Fruit fly (Drosophila melanogaster) whole organism, embryonic: ENCODE data around the gene CG6569.
A peak's percentile ranks its signal among the peaks of the same experiment; 100 is the strongest.

Experiments
- CG10147 ChIP-seq: fragments of 200-800 bp; sonication (Bioruptor generic); optimal IDR thresholded peaks from 2 replicates; lab custom pipeline; 2019; ENCODE audit warnings: missing biosample characterization, mild to moderate bottlenecking, missing genetic modification characterization, moderate library complexity
- CG1024 ChIP-seq: fragments of 200-800 bp; sonication (Bioruptor generic); IDR thresholded peaks from 2 replicates; pipeline ENCODE4 v1.3.6; 2022; ENCODE audit warnings: missing biosample characterization, missing genetic modification characterization
- CG12299 ChIP-seq: fragments of 200-800 bp; sonication (Bioruptor generic); optimal IDR thresholded peaks from 2 replicates; lab custom pipeline; 2018; ENCODE audit warnings: missing biosample characterization, mild to moderate bottlenecking, missing genetic modification characterization
- CG14441 ChIP-seq: fragments of 200-800 bp; sonication (Bioruptor generic); IDR thresholded peaks from 2 replicates; pipeline ENCODE4 v1.3.6; 2022; ENCODE audit warnings: missing biosample characterization, missing genetic modification characterization
- CG15011 ChIP-seq: fragments of 200-800 bp; sonication (Bioruptor generic); optimal IDR thresholded peaks from 3 replicates; lab custom pipeline; 2018; ENCODE audit warnings: missing biosample characterization, mild to moderate bottlenecking, missing genetic modification characterization
- CG15269 ChIP-seq: fragments of 200-800 bp; sonication (Bioruptor generic); optimal IDR thresholded peaks from 2 replicates; lab custom pipeline; 2018; ENCODE audit warnings: missing biosample characterization, mild to moderate bottlenecking, missing genetic modification characterization, moderate library complexity
- CG15601 ChIP-seq: fragments of 200-800 bp; sonication (Bioruptor generic); optimal IDR thresholded peaks from 3 replicates; lab custom pipeline; 2019; ENCODE audit warnings: missing biosample characterization, mild to moderate bottlenecking, missing genetic modification characterization, moderate library complexity
- CG18476 ChIP-seq: fragments of 200-800 bp; sonication (Bioruptor generic); optimal IDR thresholded peaks from 2 replicates; lab custom pipeline; 2016; ENCODE audit warnings: missing biosample characterization, mild to moderate bottlenecking, missing genetic modification characterization
- CG30020 ChIP-seq: fragments of 200-800 bp; optimal IDR thresholded peaks from 2 replicates; lab custom pipeline; 2019; ENCODE audit warnings: missing biosample characterization, mild to moderate bottlenecking, missing genetic modification characterization, moderate library complexity
- CG30431 ChIP-seq: fragments of 200-800 bp; sonication (Bioruptor generic); optimal IDR thresholded peaks from 2 replicates; lab custom pipeline; 2017; ENCODE audit warnings: missing biosample characterization, missing genetic modification characterization
- CG3163 ChIP-seq: fragments of 200-800 bp; sonication (Bioruptor generic); optimal IDR thresholded peaks from 3 replicates; lab custom pipeline; 2016; ENCODE audit warnings: missing biosample characterization, missing genetic modification characterization
- CG4360 ChIP-seq: fragments of 200-800 bp; sonication (Bioruptor generic); IDR thresholded peaks from 2 replicates; pipeline ENCODE4 v1.3.6; 2022; ENCODE audit warnings: missing biosample characterization, missing genetic modification characterization
- CG4707 ChIP-seq: fragments of 200-800 bp; sonication (Bioruptor generic); optimal IDR thresholded peaks from 2 replicates; lab custom pipeline; 2018; ENCODE audit warnings: missing biosample characterization, mild to moderate bottlenecking, missing genetic modification characterization, moderate library complexity
- CG9797 ChIP-seq: fragments of 200-800 bp; sonication (Bioruptor generic); optimal IDR thresholded peaks from 3 replicates; lab custom pipeline; 2018; ENCODE audit warnings: missing biosample characterization, mild to moderate bottlenecking, missing genetic modification characterization
- D19B ChIP-seq: fragments of 200-800 bp; sonication (Bioruptor generic); optimal IDR thresholded peaks from 2 replicates; lab custom pipeline; 2017; ENCODE audit warnings: missing biosample characterization, mild to moderate bottlenecking, missing genetic modification characterization
- Dbx ChIP-seq: fragments of 200-800 bp; sonication (Bioruptor generic); IDR thresholded peaks from 3 replicates; pipeline ENCODE4 v1.3.6; 2022; ENCODE audit warnings: missing biosample characterization, missing genetic modification characterization
- Dip3 ChIP-seq: fragments of 200-800 bp; sonication (Bioruptor generic); optimal IDR thresholded peaks from 3 replicates; lab custom pipeline; 2016; ENCODE audit warnings: missing biosample characterization, missing genetic modification characterization
- Dll ChIP-seq: fragments of 200-800 bp; sonication (Bioruptor generic); IDR thresholded peaks from 4 replicates; pipeline ENCODE4 v1.3.6; 2022; ENCODE audit warnings: missing biosample characterization, missing genetic modification characterization; ENCODE audit not compliant: partially characterized antibody
- Doc3 ChIP-seq: fragments of 200-800 bp; sonication (Bioruptor generic); IDR thresholded peaks from 3 replicates; pipeline ENCODE4 v1.3.6; 2022; ENCODE audit warnings: missing biosample characterization, missing genetic modification characterization; ENCODE audit not compliant: partially characterized antibody
- Eip74EF ChIP-seq, 2 experiments: fragments of 200-800 bp in 1 of 2; fragments of >200 bp in 1 of 2; sonication (Bioruptor generic) in 1 of 2; optimal IDR thresholded peaks; 2 replicates each; lab custom pipeline; 2017 to 2019; ENCODE audit warnings: missing biosample characterization in 2 of 2, missing genetic modification characterization in 2 of 2, mild to moderate bottlenecking in 1 of 2, moderate library complexity in 1 of 2
- Gsc ChIP-seq: fragments of 200-800 bp; sonication (Bioruptor generic); IDR thresholded peaks from 2 replicates; pipeline ENCODE4 v1.3.6; 2022; ENCODE audit warnings: missing biosample characterization, missing genetic modification characterization
- HLHmδ ChIP-seq: fragments of 200-800 bp; sonication (Bioruptor generic); optimal IDR thresholded peaks from 2 replicates; lab custom pipeline; 2018; ENCODE audit warnings: missing biosample characterization, mild to moderate bottlenecking, missing genetic modification characterization, moderate library complexity
- Hey ChIP-seq: fragments of 200-800 bp; sonication (Bioruptor generic); optimal IDR thresholded peaks from 3 replicates; lab custom pipeline; 2018; ENCODE audit warnings: missing biosample characterization, mild to moderate bottlenecking, missing genetic modification characterization
- Max ChIP-seq: fragments of 200-800 bp; sonication (Bioruptor generic); optimal IDR thresholded peaks from 2 replicates; lab custom pipeline; 2016; ENCODE audit warnings: missing biosample characterization, mild to moderate bottlenecking, missing genetic modification characterization
- Myb ChIP-seq: fragments of 200-800 bp; sonication (Bioruptor generic); optimal IDR thresholded peaks from 2 replicates; lab custom pipeline; 2016; ENCODE audit warnings: missing biosample characterization, missing genetic modification characterization
- NK7.1 ChIP-seq: fragments of 200-800 bp; sonication (Bioruptor generic); optimal IDR thresholded peaks from 3 replicates; lab custom pipeline; 2016; ENCODE audit warnings: missing biosample characterization, missing genetic modification characterization
- Nf-YB ChIP-seq: fragments of 200-800 bp; sonication (Bioruptor generic); optimal IDR thresholded peaks from 3 replicates; lab custom pipeline; 2019; ENCODE audit warnings: missing biosample characterization, mild to moderate bottlenecking, missing genetic modification characterization, moderate library complexity
- Pdp1 ChIP-seq, 2 experiments: fragments of 200-800 bp; sonication (Bioruptor generic); optimal IDR thresholded peaks; 3 replicates each; lab custom pipeline; 2016; ENCODE audit warnings: missing biosample characterization in 2 of 2, missing genetic modification characterization in 2 of 2, mild to moderate bottlenecking in 1 of 2, moderate library complexity in 1 of 2
- Trl ChIP-seq, 3 experiments: fragments of >200 bp in 2 of 3; fragments of 200-800 bp in 1 of 3; sonication (Bioruptor generic) in 1 of 3; optimal IDR thresholded peaks; 2 replicates in 1 of 3; 3 replicates in 2 of 3; lab custom pipeline; 2016 to 2017; ENCODE audit warnings: missing biosample characterization in 1 of 3, missing genetic modification characterization in 1 of 3
- aop ChIP-seq: fragments of 200-800 bp; sonication (Bioruptor generic); IDR thresholded peaks from 2 replicates; pipeline ENCODE4 v1.3.6; 2022; ENCODE audit warnings: missing biosample characterization, missing genetic modification characterization
- ato ChIP-seq: fragments of 200-800 bp; sonication (Bioruptor generic); IDR thresholded peaks from 2 replicates; pipeline ENCODE4 v1.3.6; 2022; ENCODE audit warnings: missing biosample characterization, missing genetic modification characterization; ENCODE audit not compliant: partially characterized antibody
- az2 ChIP-seq: fragments of 200-800 bp; sonication (Bioruptor generic); optimal IDR thresholded peaks from 3 replicates; lab custom pipeline; 2016; ENCODE audit warnings: missing biosample characterization, missing genetic modification characterization
- bcd ChIP-seq: fragments of 200-800 bp; sonication (Bioruptor generic); optimal IDR thresholded peaks from 2 replicates; lab custom pipeline; 2017; ENCODE audit warnings: missing biosample characterization, mild to moderate bottlenecking, missing genetic modification characterization
- cad ChIP-seq: fragments of >200 bp; optimal IDR thresholded peaks from 2 replicates; lab custom pipeline; 2017; ENCODE audit warnings: missing biosample characterization, missing genetic modification characterization
- chn ChIP-seq: fragments of 200-800 bp; sonication (Bioruptor generic); optimal IDR thresholded peaks from 2 replicates; lab custom pipeline; 2016; ENCODE audit warnings: missing biosample characterization, missing genetic modification characterization
- corto ChIP-seq: fragments of 200-800 bp; sonication (Bioruptor generic); optimal IDR thresholded peaks from 2 replicates; lab custom pipeline; 2016; ENCODE audit warnings: missing biosample characterization, mild to moderate bottlenecking, missing genetic modification characterization, moderate library complexity
- dimm ChIP-seq: fragments of 200-800 bp; sonication (Bioruptor generic); IDR thresholded peaks from 2 replicates; pipeline ENCODE4 v1.3.6; 2022; ENCODE audit warnings: missing biosample characterization, missing genetic modification characterization
- fd102C ChIP-seq: fragments of 200-800 bp; sonication (Bioruptor generic); optimal IDR thresholded peaks from 2 replicates; lab custom pipeline; 2018; ENCODE audit warnings: missing biosample characterization, mild to moderate bottlenecking, missing genetic modification characterization, moderate library complexity
- jigr1 ChIP-seq: fragments of 200-800 bp; sonication (Bioruptor generic); IDR thresholded peaks from 3 replicates; pipeline ENCODE4 v1.3.6; 2022; ENCODE audit warnings: missing biosample characterization, missing genetic modification characterization
- ken ChIP-seq: fragments of 200-800 bp; sonication (Bioruptor generic); IDR thresholded peaks from 3 replicates; pipeline ENCODE4 v1.3.6; 2022; ENCODE audit warnings: missing biosample characterization, missing genetic modification characterization
- lola ChIP-seq, 3 experiments: fragments of >200 bp in 2 of 3; fragments of 200-800 bp in 1 of 3; sonication (Bioruptor generic) in 1 of 3; optimal IDR thresholded peaks; 2 replicates each; lab custom pipeline; 2017 to 2019; ENCODE audit warnings: missing biosample characterization in 3 of 3, missing genetic modification characterization in 3 of 3, mild to moderate bottlenecking in 1 of 3, moderate library complexity in 1 of 3
- repo ChIP-seq: fragments of 200-800 bp; sonication (Bioruptor generic); optimal IDR thresholded peaks from 2 replicates; lab custom pipeline; 2016; ENCODE audit warnings: missing biosample characterization, missing genetic modification characterization
- row ChIP-seq: fragments of 200-800 bp; sonication (Bioruptor generic); IDR thresholded peaks from 3 replicates; pipeline ENCODE4 v1.3.6; 2022; ENCODE audit warnings: missing biosample characterization, missing genetic modification characterization
- salm ChIP-seq: fragments of 200-800 bp; sonication (Bioruptor generic); optimal IDR thresholded peaks from 2 replicates; lab custom pipeline; 2018; ENCODE audit warnings: missing biosample characterization, mild to moderate bottlenecking, missing genetic modification characterization
- schlank ChIP-seq: fragments of 200-800 bp; sonication (Bioruptor generic); optimal IDR thresholded peaks from 2 replicates; lab custom pipeline; 2018; ENCODE audit warnings: missing biosample characterization, mild to moderate bottlenecking, missing genetic modification characterization
- sim ChIP-seq: fragments of 200-800 bp; sonication (Bioruptor generic); IDR thresholded peaks from 2 replicates; pipeline ENCODE4 v1.3.6; 2022; ENCODE audit warnings: missing biosample characterization, missing genetic modification characterization
- sr ChIP-seq: fragments of 200-800 bp; sonication (Bioruptor generic); IDR thresholded peaks from 3 replicates; pipeline ENCODE4 v1.3.6; 2022; ENCODE audit warnings: missing biosample characterization, missing genetic modification characterization
- sug ChIP-seq: fragments of 200-800 bp; optimal IDR thresholded peaks from 2 replicates; lab custom pipeline; 2019; ENCODE audit warnings: missing biosample characterization, mild to moderate bottlenecking, missing genetic modification characterization, moderate library complexity
- tx ChIP-seq: fragments of 200-800 bp; sonication (Bioruptor generic); optimal IDR thresholded peaks from 2 replicates; lab custom pipeline; 2016; ENCODE audit warnings: missing biosample characterization, missing genetic modification characterization
- usp ChIP-seq: fragments of >200 bp; optimal IDR thresholded peaks from 2 replicates; lab custom pipeline; 2017; ENCODE audit warnings: missing biosample characterization, missing genetic modification characterization

The CG6569 gene

dm6 chr3R:21874982-21875466 is 7.3 kb upstream of the CG6569 start, which contains the start of gene CG6656 (continued):
- TF ChIP-seq bcd (GFP tag; lab: Kevin White, UChicago): no peak
- no peak for TF ChIP-seq CG15601
- TF ChIP-seq sr (GFP tag; lab: Robert Waterston, UW): peak; percentile 70; the same call in 2 of the 3 replicates
- no peak for TF ChIP-seq schlank (tag; lab: Kevin White, UChicago)
- no peak for TF ChIP-seq CG4707
- TF ChIP-seq CG15269 (tag; lab: Kevin White, UChicago): no peak
- no peak for TF ChIP-seq Myb
- no peak for TF ChIP-seq CG30020
- TF ChIP-seq Pdp1 (GFP tag; optimal IDR thresholded peaks at IDR 0.05; lab: Kevin White, UChicago): peak in 1 of 2 experiments; percentile 54
- no peak for TF ChIP-seq NK7.1 (GFP tag; lab: Kevin White, UChicago)
- no peak for TF ChIP-seq CG15011 (GFP tag; lab: Kevin White, UChicago)
- TF ChIP-seq ken (GFP tag; lab: Robert Waterston, UW): no peak
- no peak for TF ChIP-seq CG9797
- no peak for TF ChIP-seq Dip3 (GFP tag; lab: Kevin White, UChicago)
- no peak for TF ChIP-seq CG10147 (GFP tag; lab: Kevin White, UChicago)
- no peak for TF ChIP-seq lola (GFP tag; optimal IDR thresholded peaks at IDR 0.05; lab: Kevin White, UChicago)
- peak in 1 of 2 experiments; percentile 27 for TF ChIP-seq Eip74EF (GFP tag; optimal IDR thresholded peaks at IDR 0.05; lab: Kevin White, UChicago)
- peak; percentile 39; the same call in 2 of the 3 replicates for TF ChIP-seq row (GFP tag; lab: Robert Waterston, UW)
- no peak for TF ChIP-seq salm
- TF ChIP-seq CG1024 (GFP tag; lab: Robert Waterston, UW): no peak
- no peak for TF ChIP-seq ato (GFP tag; lab: Robert Waterston, UW)
- peak; percentile 6 for TF ChIP-seq repo
- no peak for TF ChIP-seq Hey
- TF ChIP-seq Nf-YB (GFP tag; lab: Kevin White, UChicago): no peak
- no peak for TF ChIP-seq sug (tag; lab: Kevin White, UChicago)
- TF ChIP-seq chn: no peak
- TF ChIP-seq CG3163 (GFP tag; lab: Kevin White, UChicago): no peak
- TF ChIP-seq sim (GFP tag; lab: Robert Waterston, UW): no peak
- 0 out of 2 replicates have a peak, but pooled peaks have one; percentile 17 for TF ChIP-seq CG14441
- TF ChIP-seq HLHmδ (GFP tag; lab: Kevin White, UChicago): no peak
- TF ChIP-seq Trl (optimal IDR thresholded peaks at IDR 0.05; lab: Kevin White, UChicago): peak; percentile 61 to 85
- no peak for TF ChIP-seq Trl (GFP tag; optimal IDR thresholded peaks at IDR 0.05; lab: Kevin White, UChicago)
- no peak for TF ChIP-seq az2 (GFP tag; lab: Kevin White, UChicago)
- no peak for TF ChIP-seq CG12299 (tag; lab: Kevin White, UChicago)
- no peak for TF ChIP-seq aop
- TF ChIP-seq Doc3: no peak
- TF ChIP-seq Dbx (GFP tag; lab: Robert Waterston, UW): peak; percentile 32; the same call in 1 of the 3 replicates
- no peak for TF ChIP-seq dimm
- TF ChIP-seq cad: no peak
- TF ChIP-seq CG4360 (GFP tag; lab: Robert Waterston, UW): no peak
- TF ChIP-seq corto (GFP tag; lab: Kevin White, UChicago): no peak
- TF ChIP-seq jigr1 (GFP tag; lab: Robert Waterston, UW): no peak
- TF ChIP-seq CG30431 (GFP tag; lab: Kevin White, UChicago): no peak
- peak; percentile 95 for TF ChIP-seq D19B (GFP tag; lab: Kevin White, UChicago)
- TF ChIP-seq fd102C (GFP tag; lab: Kevin White, UChicago): no peak
- TF ChIP-seq Gsc (GFP tag; lab: Robert Waterston, UW): no peak
- no peak for TF ChIP-seq tx
- no peak for TF ChIP-seq usp
- TF ChIP-seq Max (GFP tag; lab: Kevin White, UChicago): no peak
- TF ChIP-seq CG18476 (GFP tag; lab: Kevin White, UChicago): no peak
- 0 out of 4 replicates have a peak, but pooled peaks have one; percentile 8 for TF ChIP-seq Dll
